Worm (Caenorhabditis elegans): ENCODE data around the gene F46F5.13.

The F46F5.13 gene

DNA sequence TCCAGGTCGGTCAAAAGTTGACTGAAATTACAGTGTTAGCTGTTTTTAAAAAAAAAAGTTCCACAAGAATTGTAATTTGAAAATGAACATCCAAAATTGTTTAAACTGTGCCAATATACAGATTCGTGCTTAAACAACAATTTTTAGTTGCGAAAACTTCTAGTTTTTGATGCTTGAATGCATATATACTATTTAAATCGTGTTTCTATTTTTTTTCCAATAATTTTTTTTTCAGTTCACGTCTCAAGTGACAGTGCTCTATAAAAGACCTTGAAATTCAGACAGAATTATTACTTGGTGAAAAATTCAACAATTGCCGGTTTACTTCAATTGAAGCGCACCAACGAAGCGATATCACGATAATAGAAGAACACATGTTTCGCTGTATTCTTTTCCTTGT lies 16.2 kb upstream of the F46F5.13 start, which contains the start of gene F46F5.16:
Gene F46F5.16 (plus strand): TSS at position 301 of the 400 bp plus-strand sequence.
- TF ChIP-seq aly-2 (tag; optimal IDR thresholded peaks at IDR 0.05) (no peak), lin-13 (GFP tag; optimal IDR thresholded peaks at IDR 0.05) (no peak), nhr-21 (tag; optimal IDR thresholded peaks at IDR 0.05) (no peak), egl-27 (tag; optimal IDR thresholded peaks at IDR 0.05) (no peak), unc-39 (tag; optimal IDR thresholded peaks at IDR 0.05) (no peak), nhr-10 (tag; optimal IDR thresholded peaks at IDR 0.05) (no peak), sma-3 (GFP tag; optimal IDR thresholded peaks at IDR 0.05) (no peak), alr-1 (tag; optimal IDR thresholded peaks at IDR 0.05) (no peak), gmeb-1 (tag; optimal IDR thresholded peaks at IDR 0.05) (no peak), sma-9 (GFP tag; optimal IDR thresholded peaks at IDR 0.05) (no peak), sma-9 (tag; optimal IDR thresholded peaks at IDR 0.05) (no peak)

DNA sequence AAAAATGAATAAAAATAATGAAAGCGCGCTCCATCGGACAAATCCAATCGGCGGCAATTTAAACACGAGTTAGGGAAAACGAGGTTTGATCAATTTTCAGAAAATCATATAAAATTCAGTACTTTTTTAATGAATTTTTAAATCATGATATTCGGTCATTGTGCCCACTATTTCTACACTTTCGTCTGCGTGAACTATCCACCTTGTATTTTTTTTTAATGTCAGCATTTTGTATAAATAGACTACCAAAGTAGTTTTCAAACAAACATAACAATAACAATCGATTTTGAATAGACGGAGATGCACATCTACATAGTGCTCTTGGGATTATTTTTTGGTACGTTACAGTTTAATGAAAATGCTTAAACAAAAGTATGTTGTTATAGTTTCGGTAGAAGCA lies 15.0 kb upstream of the F46F5.13 start, which contains the start of gene F46F5.15:
Gene F46F5.15 (plus strand): TSS at position 301 of the 400 bp plus-strand sequence.
- TF ChIP-seq ztf-11 (tag; optimal IDR thresholded peaks at IDR 0.05) (no peak), ZK546.5 (tag; optimal IDR thresholded peaks at IDR 0.05) (no peak), nhr-237 (tag; optimal IDR thresholded peaks at IDR 0.05) (no peak), ztf-1 (GFP tag; conservative IDR thresholded peaks at IDR 0.05) (no peak), fos-1 (tag; optimal IDR thresholded peaks at IDR 0.05) (no peak), blmp-1 (tag; optimal IDR thresholded peaks at IDR 0.05; ENCODE audit: insufficient read depth) (no peak), lsy-2 (tag; optimal IDR thresholded peaks at IDR 0.05) (no peak), egl-27 (tag; optimal IDR thresholded peaks at IDR 0.05) (no peak), skn-1 (tag; optimal IDR thresholded peaks at IDR 0.05) (no peak), nhr-10 (tag; optimal IDR thresholded peaks at IDR 0.05) (no peak), nhr-21 (tag; optimal IDR thresholded peaks at IDR 0.05) (no peak)

DNA sequence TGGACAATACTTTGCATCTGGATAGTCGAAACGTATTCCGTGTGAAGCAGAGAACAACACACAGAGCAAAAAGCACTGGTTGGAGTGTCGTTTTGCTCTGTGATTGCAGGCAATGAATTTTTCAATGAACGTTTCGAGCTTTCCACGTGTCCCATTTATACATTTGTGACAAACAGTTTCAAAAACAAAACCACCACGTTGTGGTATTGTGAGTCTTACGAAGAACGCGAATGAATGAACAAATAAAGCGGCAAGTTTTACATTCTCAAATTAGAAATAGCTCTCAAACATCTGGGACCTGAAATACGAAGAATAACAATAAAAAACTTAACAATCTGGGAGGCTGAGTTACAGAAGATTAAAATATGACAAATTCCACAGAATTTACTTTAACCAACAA lies 11.3 kb upstream of the F46F5.13 start, which contains the start of gene F46F5.1:
Gene F46F5.1 (minus strand): TSS at position 101 of the 400 bp plus-strand sequence.
- TF ChIP-seq nhr-10 (tag; optimal IDR thresholded peaks at IDR 0.05): no peak
- TF ChIP-seq lin-39 (tag; optimal IDR thresholded peaks at IDR 0.05): no peak
- TF ChIP-seq sem-4 (tag; optimal IDR thresholded peaks at IDR 0.05): no peak
- TF ChIP-seq skn-1 (tag; optimal IDR thresholded peaks at IDR 0.05): no peak
- no peak for TF ChIP-seq ceh-82 (tag; optimal IDR thresholded peaks at IDR 0.05)
- TF ChIP-seq unc-55 (GFP tag; optimal IDR thresholded peaks at IDR 0.05): no peak
- TF ChIP-seq nhr-77 (tag; optimal IDR thresholded peaks at IDR 0.05): no peak

DNA sequence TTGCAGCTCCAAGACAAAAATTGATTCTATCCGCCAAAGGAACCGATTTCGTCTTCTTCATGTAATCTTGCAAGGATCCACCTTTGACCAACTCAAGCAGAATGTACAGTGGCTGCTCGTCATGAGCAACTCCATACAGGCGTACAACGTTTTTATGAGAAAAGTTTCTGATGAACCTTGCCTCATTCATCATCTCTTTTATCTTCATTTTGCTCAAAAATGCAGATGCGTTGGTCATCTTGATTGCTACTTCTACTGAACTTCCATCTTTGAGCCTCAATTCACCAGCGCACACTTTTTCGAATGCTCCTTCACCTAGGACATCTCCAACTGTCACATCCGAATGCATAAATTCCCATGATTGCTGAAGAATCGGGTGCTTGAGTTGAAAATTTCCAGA lies 6.2 kb upstream of the F46F5.13 start:
- no peak for TF ChIP-seq nhr-11 (tag; optimal IDR thresholded peaks at IDR 0.05)
- TF ChIP-seq Y55F3AM.14 (GFP tag; optimal IDR thresholded peaks at IDR 0.05): no peak
- TF ChIP-seq unc-62 (GFP tag; optimal IDR thresholded peaks at IDR 0.05): no peak
- no peak for TF ChIP-seq ceh-16 (tag; optimal IDR thresholded peaks at IDR 0.05)
- no peak for TF ChIP-seq nhr-10 (tag; optimal IDR thresholded peaks at IDR 0.05)
- TF ChIP-seq ztf-11 (tag; optimal IDR thresholded peaks at IDR 0.05): no peak

DNA sequence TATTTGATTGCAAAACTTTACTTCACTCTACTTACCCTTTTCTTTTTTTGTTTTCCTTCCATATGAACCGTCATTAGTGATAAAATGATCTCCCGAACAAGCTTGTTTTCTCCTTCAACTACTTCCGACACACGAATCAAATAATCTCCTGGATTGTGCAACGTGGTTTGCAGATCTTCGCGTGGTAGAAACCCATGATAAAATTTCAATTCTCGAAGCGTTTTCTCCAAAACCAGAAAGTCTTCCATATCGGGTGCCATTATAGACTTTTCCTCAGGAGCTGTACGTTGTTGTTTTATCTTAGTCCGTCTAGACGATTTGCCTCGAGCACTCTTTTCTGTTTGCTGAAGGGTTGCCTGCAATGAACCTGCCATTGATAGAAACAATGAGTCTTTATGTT lies 5.7 kb upstream of the F46F5.13 start:
- TF ChIP-seq ztf-11 (tag; optimal IDR thresholded peaks at IDR 0.05): no peak
- TF ChIP-seq ztf-4 (tag; optimal IDR thresholded peaks at IDR 0.05): no peak
- no peak for TF ChIP-seq peb-1 (tag; optimal IDR thresholded peaks at IDR 0.05)
- no peak for TF ChIP-seq fos-1 (tag; optimal IDR thresholded peaks at IDR 0.05)

DNA sequence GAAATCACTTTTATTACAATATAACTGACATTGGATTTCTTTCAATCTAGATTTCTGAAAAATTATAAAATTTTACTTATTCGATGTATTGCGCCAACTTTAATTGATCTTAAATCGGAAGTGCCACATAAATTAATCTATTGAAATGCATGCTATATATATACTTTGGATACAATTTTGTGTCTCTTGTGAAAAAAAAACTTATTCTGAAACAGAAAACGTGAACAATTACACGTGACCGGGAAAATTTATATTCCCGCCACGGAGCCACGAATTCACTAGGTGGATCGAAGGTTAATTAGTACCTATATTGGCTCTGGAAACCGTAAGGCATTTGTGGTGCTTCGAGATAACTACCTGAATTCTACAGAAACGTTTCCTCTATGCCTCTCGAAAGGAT lies 3.4 kb upstream of the F46F5.13 start, which contains the start of gene F46F5.14:
Gene F46F5.14 (plus strand): TSS at position 301 of the 400 bp plus-strand sequence.
- TF ChIP-seq skn-1 (tag; optimal IDR thresholded peaks at IDR 0.05): no peak
- TF ChIP-seq gmeb-1 (tag; optimal IDR thresholded peaks at IDR 0.05): no peak
- TF ChIP-seq mdl-1 (tag; optimal IDR thresholded peaks at IDR 0.05): no peak
- no peak for TF ChIP-seq nhr-25 (tag; optimal IDR thresholded peaks at IDR 0.05)
- no peak for TF ChIP-seq nhr-11 (tag; optimal IDR thresholded peaks at IDR 0.05)
- no peak for TF ChIP-seq alr-1 (tag; optimal IDR thresholded peaks at IDR 0.05)
- no peak for TF ChIP-seq ama-1 (optimal IDR thresholded peaks at IDR 0.05)
- TF ChIP-seq nhr-12 (tag; optimal IDR thresholded peaks at IDR 0.05): no peak
- no peak for TF ChIP-seq ceh-16 (tag; optimal IDR thresholded peaks at IDR 0.05)
- TF ChIP-seq nhr-10 (tag; optimal IDR thresholded peaks at IDR 0.05): no peak
- TF ChIP-seq unc-62 (GFP tag; optimal IDR thresholded peaks at IDR 0.05): no peak
- TF ChIP-seq sma-9 (GFP tag; optimal IDR thresholded peaks at IDR 0.05): no peak
- TF ChIP-seq sma-9 (tag; optimal IDR thresholded peaks at IDR 0.05): no peak
- no peak for TF ChIP-seq ztf-11 (tag; optimal IDR thresholded peaks at IDR 0.05)

Measured in whole organism, L2 larva.